Fruit fly (Drosophila melanogaster): ENCODE results near the gene CG14285.

Gene CG14285

dm6 chr3R:19031210-19031609 is 6.3 kb downstream of the CG14285 start, which contains the start of the genes Prp18 and CG6013 (continued):
- peak in 1 of 2 experiments; percentile 65 for TF ChIP-seq bsh (GFP tag; optimal IDR thresholded peaks at IDR 0.05)
- TF ChIP-seq Dad (GFP tag; optimal IDR thresholded peaks at IDR 0.05): no peak
- TF ChIP-seq CG9932 (GFP tag; IDR thresholded peaks at IDR 0.05): peak; percentile 67
- TF ChIP-seq ham (GFP tag; IDR thresholded peaks at IDR 0.05): no peak
- no peak for TF ChIP-seq slp2 (GFP tag; optimal IDR thresholded peaks at IDR 0.05)
- no peak for TF ChIP-seq her (GFP tag; optimal IDR thresholded peaks at IDR 0.05)
- TF ChIP-seq Blimp-1 (GFP tag; optimal IDR thresholded peaks at IDR 0.05): peak; percentile 61
- no peak for TF ChIP-seq emc (GFP tag; optimal IDR thresholded peaks at IDR 0.05)
- peak; percentile 66 for TF ChIP-seq Nf-YC (tag; optimal IDR thresholded peaks at IDR 0.05)
- TF ChIP-seq CG8478 (optimal IDR thresholded peaks at IDR 0.05): no peak
- peak; percentile 75 for TF ChIP-seq trem (tag; optimal IDR thresholded peaks at IDR 0.05)
- no peak for TF ChIP-seq HHEX (GFP tag; optimal IDR thresholded peaks at IDR 0.05)
- TF ChIP-seq grau (tag; optimal IDR thresholded peaks at IDR 0.05): peak; percentile 80
- TF ChIP-seq ssp (GFP tag; IDR thresholded peaks at IDR 0.05): no peak
- peak; percentile 52 for TF ChIP-seq Fer2 (tag; optimal IDR thresholded peaks at IDR 0.05)
- no peak for TF ChIP-seq CG34376 (GFP tag; optimal IDR thresholded peaks at IDR 0.05)
- TF ChIP-seq CG17361 (GFP tag; IDR thresholded peaks at IDR 0.05): peak; percentile 85
- no peak for TF ChIP-seq CG1792 (GFP tag; optimal IDR thresholded peaks at IDR 0.05)
- no peak for TF ChIP-seq Rx (GFP tag; IDR thresholded peaks at IDR 0.05)
- no peak for TF ChIP-seq Dfd (GFP tag; optimal IDR thresholded peaks at IDR 0.05)
- no peak for TF ChIP-seq CG16813 (GFP tag; IDR thresholded peaks at IDR 0.05; ENCODE audit: partially characterized antibody)
- no peak for TF ChIP-seq sim (GFP tag; IDR thresholded peaks at IDR 0.05)
- no peak for TF ChIP-seq CG10366 (GFP tag; IDR thresholded peaks at IDR 0.05)
- no peak for TF ChIP-seq peb (GFP tag; IDR thresholded peaks at IDR 0.05)
- no peak for TF ChIP-seq nau (GFP tag; optimal IDR thresholded peaks at IDR 0.05)
- peak; percentile 21 for TF ChIP-seq CG10209 (GFP tag; optimal IDR thresholded peaks at IDR 0.05)
- TF ChIP-seq Dbx (GFP tag; IDR thresholded peaks at IDR 0.05): 0 out of 3 replicates have a peak, but pooled peaks have one; percentile 22
- TF ChIP-seq CG4282 (GFP tag; optimal IDR thresholded peaks at IDR 0.05): no peak
- no peak for TF ChIP-seq NK7.1 (GFP tag; optimal IDR thresholded peaks at IDR 0.05)
- no peak for TF ChIP-seq gro (GFP tag; optimal IDR thresholded peaks at IDR 0.05)
- TF ChIP-seq ro (GFP tag; IDR thresholded peaks at IDR 0.05): no peak
- TF ChIP-seq CG2129 (GFP tag; IDR thresholded peaks at IDR 0.05; ENCODE audit: partially characterized antibody): no peak
- no peak for TF ChIP-seq CG42726 (GFP tag; IDR thresholded peaks at IDR 0.05; ENCODE audit: partially characterized antibody)
- peak; percentile 78 for TF ChIP-seq CG2678 (tag; optimal IDR thresholded peaks at IDR 0.05)
- TF ChIP-seq Ptx1 (GFP tag; IDR thresholded peaks at IDR 0.05): peak; percentile 75
- TF ChIP-seq NfI (GFP tag; optimal IDR thresholded peaks at IDR 0.05): peak; percentile 12
- TF ChIP-seq CG32772 (GFP tag; IDR thresholded peaks at IDR 0.05): 0 out of 2 replicates have a peak, but pooled peaks have one; percentile 47
- TF ChIP-seq Fer3 (tag; optimal IDR thresholded peaks at IDR 0.05): peak; percentile 47
- no peak for TF ChIP-seq klu (GFP tag; IDR thresholded peaks at IDR 0.05)
- peak; percentile 53 for TF ChIP-seq CG4424 (GFP tag; optimal IDR thresholded peaks at IDR 0.05)
- no peak for TF ChIP-seq abd-A (tag; optimal IDR thresholded peaks at IDR 0.05)
- peak; percentile 66; the same call in 2 of the 3 replicates for TF ChIP-seq dysf (GFP tag; IDR thresholded peaks at IDR 0.05)
- no peak for TF ChIP-seq ash1 (GFP tag; optimal IDR thresholded peaks at IDR 0.05)
- peak; percentile 18 for TF ChIP-seq caup (GFP tag; optimal IDR thresholded peaks at IDR 0.05; ENCODE audit: severe bottlenecking)
- no peak for TF ChIP-seq Bteb2 (GFP tag; optimal IDR thresholded peaks at IDR 0.05)
- TF ChIP-seq Kr (GFP tag; optimal IDR thresholded peaks at IDR 0.05): no peak
- TF ChIP-seq zen2 (GFP tag; IDR thresholded peaks at IDR 0.05; ENCODE audit: partially characterized antibody): no peak
- peak; percentile 63 for TF ChIP-seq fd3F (GFP tag; optimal IDR thresholded peaks at IDR 0.05)
- TF ChIP-seq ttk (GFP tag; IDR thresholded peaks at IDR 0.05): no peak
- TF ChIP-seq ato (GFP tag; IDR thresholded peaks at IDR 0.05; ENCODE audit: partially characterized antibody): no peak
- no peak for TF ChIP-seq org-1 (GFP tag; optimal IDR thresholded peaks at IDR 0.05)

Measured in whole organism, embryonic.